Worm (Caenorhabditis elegans) whole organism, L4/young adult: ENCODE measurements around the gene C15B12.2.

Source experiments
- W03F9.2 ChIP-seq: fragments of 150-350 bp; optimal IDR thresholded peaks from 2 replicates; lab custom pipeline; 2014; ENCODE audit warnings: missing biosample characterization, missing genetic modification characterization
- dao-5 ChIP-seq: sonication (generic microtip); optimal IDR thresholded peaks from 2 replicates; lab custom pipeline; 2016; ENCODE audit warnings: missing genotype, missing genetic modification characterization, moderate library complexity, missing compliant biosample characterization
- him-1 ChIP-seq: sonication (generic microtip); optimal IDR thresholded peaks from 2 replicates; lab custom pipeline; 2016; ENCODE audit warnings: missing genotype, missing genetic modification reagents, missing genetic modification characterization, missing compliant biosample characterization

C15B12.2 gene

ce11 chrX:6462995-6463462, at the start of gene C15B12.2:
TSS of gene C15B12.2 (plus strand) at chrX:6463412.
- no peak for TF ChIP-seq him-1 (tag; lab: Kevin White, UChicago)
- TF ChIP-seq W03F9.2, result no peak
- TF ChIP-seq dao-5 (tag; lab: Kevin White, UChicago), result no peak

- TF ChIP-seq him-1 (tag; lab: Kevin White, UChicago) (no peak), dao-5 (tag; lab: Kevin White, UChicago) (no peak), W03F9.2 (no peak)
Observed at ce11 chrX:6413583-6413982, 49.6 kb upstream of the C15B12.2 start.

- no peak for TF ChIP-seq him-1 (tag; lab: Kevin White, UChicago)
- TF ChIP-seq dao-5 (tag; lab: Kevin White, UChicago), result no peak
- TF ChIP-seq W03F9.2, result no peak
Observed at ce11 chrX:6416357-6417087, 46.7 kb upstream of the C15B12.2 start, which contains the start of gene T22E5.6. TSS of gene T22E5.6 (minus strand) at chrX:6416407.

ce11 chrX:6419113-6419512, 44.1 kb upstream of the C15B12.2 start:
- TF ChIP-seq W03F9.2 (no peak), dao-5 (tag; lab: Kevin White, UChicago) (no peak), him-1 (tag; lab: Kevin White, UChicago) (no peak)

ce11 chrX:6420681-6421080, 42.5 kb upstream of the C15B12.2 start, which contains the start of gene K10C2.12:
TSS of gene K10C2.12 (minus strand) at chrX:6420781.
- TF ChIP-seq dao-5 (tag; lab: Kevin White, UChicago) (no peak), W03F9.2 (no peak)

- no peak for TF ChIP-seq W03F9.2
- no peak for TF ChIP-seq dao-5 (tag; lab: Kevin White, UChicago)
- TF ChIP-seq him-1 (tag; lab: Kevin White, UChicago), result no peak
Observed at ce11 chrX:6427147-6427546, 36.1 kb upstream of the C15B12.2 start.

- no peak for TF ChIP-seq him-1 (tag; lab: Kevin White, UChicago)
- no peak for TF ChIP-seq W03F9.2
- no peak for TF ChIP-seq dao-5 (tag; lab: Kevin White, UChicago)
Observed at ce11 chrX:6429552-6429951, 33.7 kb upstream of the C15B12.2 start.

ce11 chrX:6430510-6430909, 32.7 kb upstream of the C15B12.2 start, which contains the start of gene ctsa-2:
TSS of gene ctsa-2 (minus strand) at chrX:6430610.
- TF ChIP-seq W03F9.2 (no peak), him-1 (tag; lab: Kevin White, UChicago) (no peak), dao-5 (tag; lab: Kevin White, UChicago) (no peak)

ce11 chrX:6433688-6434087, 29.5 kb upstream of the C15B12.2 start, which contains the start of gene K10C2.2:
TSS of gene K10C2.2 (minus strand) at chrX:6433788.
- TF ChIP-seq W03F9.2, result no peak
- no peak for TF ChIP-seq him-1 (tag; lab: Kevin White, UChicago)
- TF ChIP-seq dao-5 (tag; lab: Kevin White, UChicago), result no peak

- TF ChIP-seq him-1 (tag; lab: Kevin White, UChicago) (no peak), dao-5 (tag; lab: Kevin White, UChicago) (no peak), W03F9.2 (no peak)
Observed at ce11 chrX:6435812-6436211, 27.4 kb upstream of the C15B12.2 start.

- TF ChIP-seq dao-5 (tag; lab: Kevin White, UChicago) (no peak), him-1 (tag; lab: Kevin White, UChicago) (no peak), W03F9.2 (no peak)
Observed at ce11 chrX:6437545-6437944, 25.7 kb upstream of the C15B12.2 start, which contains the start of gene K10C2.8. TSS of gene K10C2.8 (minus strand) at chrX:6437645.

ce11 chrX:6440464-6440863, 22.7 kb upstream of the C15B12.2 start, which contains the start of gene K10C2.14:
TSS of gene K10C2.14 (minus strand) at chrX:6440564.
- TF ChIP-seq dao-5 (tag; lab: Kevin White, UChicago), result no peak
- TF ChIP-seq him-1 (tag; lab: Kevin White, UChicago), result no peak
- no peak for TF ChIP-seq W03F9.2

- no peak for TF ChIP-seq W03F9.2
- no peak for TF ChIP-seq him-1 (tag; lab: Kevin White, UChicago)
- no peak for TF ChIP-seq dao-5 (tag; lab: Kevin White, UChicago)
Observed at ce11 chrX:6443373-6443772, 19.8 kb upstream of the C15B12.2 start, which contains the start of gene K10C2.7. TSS of gene K10C2.7 (minus strand) at chrX:6443473.

- TF ChIP-seq him-1 (tag; lab: Kevin White, UChicago) (no peak), W03F9.2 (no peak), dao-5 (tag; lab: Kevin White, UChicago) (no peak)
Observed at ce11 chrX:6445239-6445638, 18.0 kb upstream of the C15B12.2 start.
